Worm (Caenorhabditis elegans): Measurements from ENCODE around the gene F09B12.3.

F09B12.3 gene

DNA sequence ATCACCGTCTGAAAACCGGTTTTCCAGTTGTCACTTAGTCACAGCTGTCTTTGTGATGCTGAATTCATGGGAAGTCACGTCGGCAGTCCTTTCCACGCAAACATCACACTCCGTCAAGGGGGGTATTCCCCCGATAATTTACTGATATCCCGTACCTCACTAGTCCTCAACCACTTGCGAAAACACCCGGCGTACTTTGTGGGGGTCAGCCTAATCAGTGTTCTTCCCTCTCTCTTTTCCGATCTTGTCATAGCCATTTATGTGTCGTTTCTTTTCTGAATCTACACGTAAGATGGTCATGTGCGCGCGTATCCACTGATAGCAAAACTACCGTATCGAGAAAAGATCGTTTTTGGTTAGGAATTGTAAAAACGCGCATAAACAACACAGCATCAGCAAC is 18.3 kb downstream of the F09B12.3 start:
- TF ChIP-seq hmbx-1 (tag; optimal IDR thresholded peaks at IDR 0.05) (no peak), pes-1 (GFP tag; IDR thresholded peaks at IDR 0.05) (no peak), ama-1 (optimal IDR thresholded peaks at IDR 0.05) (no peak)

DNA sequence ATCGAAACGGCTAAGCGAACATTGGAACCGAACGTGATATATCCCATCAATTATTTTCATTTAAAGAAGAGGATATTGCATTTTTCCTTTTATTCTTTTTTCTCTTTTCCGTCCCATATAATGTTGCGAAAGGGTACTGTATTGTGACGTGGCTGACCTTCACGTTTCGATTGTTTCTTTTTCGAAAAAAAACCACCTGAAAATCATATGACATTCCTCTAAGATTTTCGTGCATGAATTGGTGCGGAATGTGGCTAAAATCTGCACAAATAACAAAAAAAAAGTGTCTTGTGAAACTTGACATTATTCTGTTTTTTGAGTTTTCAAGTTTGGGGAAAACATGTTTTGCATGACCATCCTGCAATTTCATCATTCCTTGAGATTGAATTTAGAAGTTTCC is 19.5 kb downstream of the F09B12.3 start:
- TF ChIP-seq hmbx-1 (tag; optimal IDR thresholded peaks at IDR 0.05) (no peak), hmg-4 (GFP tag; optimal IDR thresholded peaks at IDR 0.05) (no peak), tra-4 (tag; optimal IDR thresholded peaks at IDR 0.05) (no peak), scrt-1 (GFP tag; IDR thresholded peaks at IDR 0.05) (no peak), sea-1 (GFP tag; conservative IDR thresholded peaks at IDR 0.05) (no peak)

ce11 chrX:15077597-15078261 is 20.0 kb downstream of the F09B12.3 start, which contains the start of the genes H40L08.8, H40L08.2 and H40L08.7:
Gene H40L08.8, minus strand, starts transcription at chrX:15077633.
Gene H40L08.2, minus strand, starts transcription at chrX:15077744.
Gene H40L08.7, minus strand, starts transcription at chrX:15077744.
- no peak for TF ChIP-seq hmg-4 (GFP tag; optimal IDR thresholded peaks at IDR 0.05)
- TF ChIP-seq ets-7 (tag; optimal IDR thresholded peaks at IDR 0.05) = no peak
- no peak for TF ChIP-seq hnd-1 (tag; optimal IDR thresholded peaks at IDR 0.05)
- no peak for TF ChIP-seq ceh-13 (GFP tag; optimal IDR thresholded peaks at IDR 0.05)
- no peak for TF ChIP-seq F13C5.2 (tag; optimal IDR thresholded peaks at IDR 0.05)
- TF ChIP-seq pes-1 (GFP tag; IDR thresholded peaks at IDR 0.05) = no peak
- TF ChIP-seq aly-1 (tag; optimal IDR thresholded peaks at IDR 0.05) = no peak
- TF ChIP-seq tbx-11 (GFP tag; IDR thresholded peaks at IDR 0.05) = no peak
- TF ChIP-seq sea-1 (GFP tag; conservative IDR thresholded peaks at IDR 0.05) = no peak
- TF ChIP-seq ceh-36 (tag; optimal IDR thresholded peaks at IDR 0.05) = no peak
- TF ChIP-seq hmbx-1 (tag; optimal IDR thresholded peaks at IDR 0.05) = no peak

DNA sequence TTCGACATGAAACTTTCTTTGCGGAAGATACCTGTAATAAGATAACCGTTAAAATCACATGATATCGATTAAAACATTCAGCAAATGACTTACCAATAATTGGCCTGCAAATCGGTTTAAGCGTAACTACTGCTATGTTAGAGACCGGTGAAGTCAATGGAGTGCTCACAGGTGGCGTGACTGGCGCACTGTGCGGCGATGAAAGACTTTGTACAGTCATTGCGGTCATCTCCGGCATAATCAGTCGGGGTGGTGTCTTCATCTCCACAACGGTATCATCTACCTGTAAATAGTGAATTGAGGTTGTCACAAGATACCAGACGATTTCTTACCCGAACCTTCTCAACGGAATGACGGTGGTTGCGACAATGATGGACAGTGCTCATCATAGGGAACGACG is 20.8 kb downstream of the F09B12.3 start:
- no peak for TF ChIP-seq ceh-13 (GFP tag; optimal IDR thresholded peaks at IDR 0.05)
- no peak for TF ChIP-seq tbx-11 (GFP tag; IDR thresholded peaks at IDR 0.05)
- TF ChIP-seq aly-1 (tag; optimal IDR thresholded peaks at IDR 0.05) = no peak
- no peak for TF ChIP-seq pes-1 (GFP tag; IDR thresholded peaks at IDR 0.05)
- no peak for TF ChIP-seq flt-1 (GFP tag; IDR thresholded peaks at IDR 0.05)

DNA sequence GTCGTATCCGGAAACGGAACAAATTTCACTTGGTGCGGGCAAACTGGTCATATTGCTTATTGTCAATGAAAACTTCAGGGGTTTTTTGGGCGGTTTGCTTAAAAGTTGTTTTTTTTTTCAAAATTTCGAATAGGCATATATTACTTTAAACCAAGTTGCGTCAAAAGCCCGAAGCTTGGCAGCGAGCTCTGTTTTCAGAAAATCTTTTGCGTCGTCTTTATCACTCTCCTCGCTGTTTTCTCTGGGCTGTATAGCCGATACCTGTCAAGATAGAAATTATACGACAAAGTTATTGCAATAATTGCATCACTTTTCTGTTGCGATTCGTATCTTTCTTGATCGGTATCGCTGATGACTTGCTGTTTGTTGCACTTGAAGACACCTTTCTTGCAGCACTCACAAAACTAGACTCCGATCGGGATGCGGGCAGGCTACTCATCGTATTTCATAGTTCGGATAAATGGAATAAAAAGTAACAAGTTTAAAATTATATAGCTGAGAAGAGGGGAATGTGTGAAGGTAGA is 21.6 kb downstream of the F09B12.3 start, which contains the start of the genes H40L08.3 and H40L08.9:
TSS of gene H40L08.3 (minus strand) at position 51 of the 524 bp plus-strand sequence.
TSS of gene H40L08.9 (minus strand) at position 439 of the 524 bp plus-strand sequence.
- TF ChIP-seq ama-1 (optimal IDR thresholded peaks at IDR 0.05) = no peak

DNA sequence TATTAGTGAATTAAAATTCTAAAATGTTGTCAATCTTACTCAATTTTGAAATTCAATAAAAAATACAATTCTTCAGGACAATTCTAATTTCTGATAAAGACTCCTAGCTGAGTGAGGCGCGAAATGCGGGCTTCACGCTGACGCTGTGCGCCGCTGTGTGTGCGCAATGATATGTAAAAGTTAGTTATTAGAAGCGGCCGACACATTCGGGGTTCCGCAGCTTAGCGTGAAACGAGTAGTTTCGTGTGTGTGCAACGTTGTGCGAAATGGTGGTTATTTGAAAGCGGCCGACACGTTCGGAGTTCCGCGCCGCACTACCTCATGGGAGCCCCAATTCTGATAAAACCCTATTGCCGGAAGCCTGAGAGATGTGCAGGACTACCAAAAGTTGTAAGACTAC is 22.6 kb downstream of the F09B12.3 start:
- TF ChIP-seq ama-1 (optimal IDR thresholded peaks at IDR 0.05) = no peak
- no peak for TF ChIP-seq ceh-36 (tag; optimal IDR thresholded peaks at IDR 0.05)
- no peak for TF ChIP-seq ets-7 (tag; optimal IDR thresholded peaks at IDR 0.05)
- TF ChIP-seq flt-1 (GFP tag; IDR thresholded peaks at IDR 0.05) = no peak
- TF ChIP-seq scrt-1 (GFP tag; IDR thresholded peaks at IDR 0.05) = no peak
- TF ChIP-seq pes-1 (GFP tag; IDR thresholded peaks at IDR 0.05) = no peak
- no peak for TF ChIP-seq aly-1 (tag; optimal IDR thresholded peaks at IDR 0.05)
- TF ChIP-seq tra-4 (tag; optimal IDR thresholded peaks at IDR 0.05) = no peak
- no peak for TF ChIP-seq ceh-13 (GFP tag; optimal IDR thresholded peaks at IDR 0.05)
- TF ChIP-seq F13C5.2 (tag; optimal IDR thresholded peaks at IDR 0.05) = no peak
- TF ChIP-seq B0310.2 (tag; optimal IDR thresholded peaks at IDR 0.05) = no peak
- TF ChIP-seq hmg-4 (GFP tag; optimal IDR thresholded peaks at IDR 0.05) = no peak

DNA sequence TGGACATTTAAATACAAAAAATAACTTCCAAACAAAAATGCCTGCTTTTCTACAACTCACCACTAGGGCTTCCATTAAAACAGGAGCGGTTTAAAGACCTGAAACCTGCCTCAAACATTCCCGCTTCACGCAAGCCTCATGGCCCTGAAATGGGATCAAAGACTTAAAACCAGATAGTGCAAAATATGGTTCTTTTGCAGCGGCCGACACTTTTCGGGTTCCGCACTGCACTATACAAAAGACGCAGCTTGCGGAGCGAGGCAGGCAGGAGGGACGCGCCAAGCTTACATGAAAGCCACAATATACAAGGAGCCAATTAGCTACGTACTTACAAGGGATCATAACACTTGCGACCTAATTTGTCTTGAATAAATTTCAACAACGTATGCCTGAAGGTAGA is 24.3 kb downstream of the F09B12.3 start:
- TF ChIP-seq ama-1 (optimal IDR thresholded peaks at IDR 0.05) = no peak
- TF ChIP-seq hmbx-1 (tag; optimal IDR thresholded peaks at IDR 0.05) = no peak
- TF ChIP-seq tra-4 (tag; optimal IDR thresholded peaks at IDR 0.05) = no peak

DNA sequence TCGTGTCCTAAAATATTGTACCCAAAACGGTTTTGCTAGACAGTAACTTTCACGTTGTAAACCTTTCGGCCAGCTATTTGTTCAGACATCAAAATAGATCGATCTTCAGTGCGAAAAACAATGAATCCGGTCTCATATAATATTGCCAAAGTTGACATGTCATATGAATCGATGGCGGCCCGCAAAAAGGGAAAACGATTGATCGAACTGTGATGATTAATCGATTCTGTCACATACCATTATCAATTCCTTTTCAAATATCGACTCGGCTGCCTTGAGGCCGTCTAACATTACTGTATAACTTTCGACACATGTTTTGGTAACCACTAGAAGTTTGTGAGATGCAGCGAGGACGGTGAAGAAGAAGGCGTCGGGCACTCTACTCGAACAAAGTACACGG is 24.9 kb downstream of the F09B12.3 start:
- TF ChIP-seq ama-1 (optimal IDR thresholded peaks at IDR 0.05) = no peak

DNA sequence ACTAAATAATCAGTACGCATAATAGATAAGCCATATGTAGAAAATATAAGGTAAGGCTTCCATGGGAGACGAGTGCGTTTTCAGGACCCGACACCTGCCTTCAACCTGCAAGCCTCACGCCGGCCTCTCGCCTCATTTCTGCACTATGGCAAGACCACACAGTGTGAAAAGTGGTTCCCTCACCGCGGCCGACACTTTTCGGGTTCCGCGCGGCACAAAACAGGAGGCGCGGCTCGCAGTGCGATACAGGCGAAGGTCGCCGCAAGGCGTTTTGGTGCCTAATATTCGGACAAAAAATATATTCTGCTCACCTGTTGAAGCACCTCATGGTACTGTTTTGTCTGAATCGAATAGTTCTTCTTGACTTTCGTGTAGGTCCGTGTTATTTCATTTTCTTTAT is 27.6 kb downstream of the F09B12.3 start:
- TF ChIP-seq flt-1 (GFP tag; IDR thresholded peaks at IDR 0.05) = no peak
- TF ChIP-seq hmbx-1 (tag; optimal IDR thresholded peaks at IDR 0.05) = no peak
- no peak for TF ChIP-seq aly-1 (tag; optimal IDR thresholded peaks at IDR 0.05)
- TF ChIP-seq sea-1 (GFP tag; conservative IDR thresholded peaks at IDR 0.05) = no peak
- no peak for TF ChIP-seq ceh-36 (tag; optimal IDR thresholded peaks at IDR 0.05)
- TF ChIP-seq pes-1 (GFP tag; IDR thresholded peaks at IDR 0.05) = no peak
- no peak for TF ChIP-seq hmg-4 (GFP tag; optimal IDR thresholded peaks at IDR 0.05)
- TF ChIP-seq ets-7 (tag; optimal IDR thresholded peaks at IDR 0.05) = no peak
- no peak for TF ChIP-seq scrt-1 (GFP tag; IDR thresholded peaks at IDR 0.05)
- no peak for TF ChIP-seq F13C5.2 (tag; optimal IDR thresholded peaks at IDR 0.05)
- TF ChIP-seq hnd-1 (tag; optimal IDR thresholded peaks at IDR 0.05) = no peak
- TF ChIP-seq B0310.2 (tag; optimal IDR thresholded peaks at IDR 0.05) = no peak
- TF ChIP-seq tbx-11 (GFP tag; IDR thresholded peaks at IDR 0.05) = no peak
- no peak for TF ChIP-seq ama-1 (optimal IDR thresholded peaks at IDR 0.05)
- TF ChIP-seq ceh-13 (GFP tag; optimal IDR thresholded peaks at IDR 0.05) = no peak
